Fruit fly (Drosophila melanogaster) whole organism, embryonic: ENCODE data around the gene aru.
A peak's percentile ranks its signal among the peaks of the same experiment; 100 is the strongest.

Source experiments
- Ada2b ChIP-seq: fragments of 200-800 bp; sonication (Bioruptor generic); IDR thresholded peaks from 2 replicates; pipeline ENCODE4 v1.3.6; 2022; ENCODE audit warnings: missing biosample characterization, missing genetic modification characterization
- Awh ChIP-seq: fragments of 200-800 bp; sonication (Bioruptor generic); IDR thresholded peaks from 2 replicates; pipeline ENCODE4, ENCODE4 v1.3.6; 2022; ENCODE audit warnings: missing biosample characterization, missing genetic modification characterization
- B-H1 ChIP-seq: fragments of 200-800 bp; sonication (Bioruptor generic); IDR thresholded peaks from 3 replicates; pipeline ENCODE4 v1.3.6; 2022; ENCODE audit warnings: missing biosample characterization, missing genetic modification characterization
- Bgb ChIP-seq: fragments of 200-800 bp; sonication (Bioruptor generic); IDR thresholded peaks from 2 replicates; pipeline ENCODE4 v1.3.6; 2022; ENCODE audit warnings: missing biosample characterization, missing genetic modification characterization; ENCODE audit not compliant: partially characterized antibody
- CG10366 ChIP-seq: fragments of 200-800 bp; sonication (Bioruptor generic); IDR thresholded peaks from 2 replicates; pipeline ENCODE4 v1.3.6; 2022; ENCODE audit warnings: missing biosample characterization, missing genetic modification characterization
- CG10565 ChIP-seq: fragments of 200-800 bp; sonication (Bioruptor generic); optimal IDR thresholded peaks from 3 replicates; lab custom pipeline; 2016; ENCODE audit warnings: missing biosample characterization, mild to moderate bottlenecking, missing genetic modification characterization
- CG10979 ChIP-seq: fragments of 200-800 bp; sonication (Bioruptor generic); optimal IDR thresholded peaks from 2 replicates; lab custom pipeline; 2018; ENCODE audit warnings: missing biosample characterization, mild to moderate bottlenecking, missing genetic modification characterization, moderate library complexity
- CG12071 ChIP-seq: fragments of 200-800 bp; sonication (Bioruptor generic); optimal IDR thresholded peaks from 3 replicates; lab custom pipeline; 2018; ENCODE audit warnings: missing biosample characterization, mild to moderate bottlenecking, missing genetic modification characterization
- CG12155 ChIP-seq: fragments of 200-800 bp; sonication (Bioruptor generic); optimal IDR thresholded peaks from 3 replicates; lab custom pipeline; 2016; ENCODE audit warnings: missing biosample characterization, missing genetic modification characterization
- CG12219 ChIP-seq: fragments of 200-800 bp; sonication (Bioruptor generic); optimal IDR thresholded peaks from 3 replicates; lab custom pipeline; 2018; ENCODE audit warnings: missing biosample characterization, mild to moderate bottlenecking, missing genetic modification characterization
- CG12391 ChIP-seq: fragments of 200-800 bp; sonication (Bioruptor generic); optimal IDR thresholded peaks from 3 replicates; lab custom pipeline; 2018; ENCODE audit warnings: missing biosample characterization, mild to moderate bottlenecking, missing genetic modification characterization, moderate library complexity
- CG15514 ChIP-seq: fragments of 200-800 bp; sonication (Bioruptor generic); optimal IDR thresholded peaks from 3 replicates; lab custom pipeline; 2017; ENCODE audit warnings: missing biosample characterization, missing genetic modification characterization, mild to moderate bottlenecking, moderate library complexity, missing genetic modification reagents
- CG17328 ChIP-seq: fragments of 200-800 bp; sonication (Bioruptor generic); IDR thresholded peaks from 2 replicates; pipeline ENCODE4 v1.3.6; 2022; ENCODE audit warnings: missing biosample characterization, missing genetic modification characterization
- CG2116 ChIP-seq: fragments of 200-800 bp; sonication (Bioruptor generic); optimal IDR thresholded peaks from 3 replicates; lab custom pipeline; 2018; ENCODE audit warnings: missing biosample characterization, mild to moderate bottlenecking, missing genetic modification characterization
- CG2678 ChIP-seq: fragments of 200-800 bp; sonication (Bioruptor generic); optimal IDR thresholded peaks from 3 replicates; lab custom pipeline; 2019; ENCODE audit warnings: missing biosample characterization, mild to moderate bottlenecking, missing genetic modification characterization, moderate library complexity
- CG30431 ChIP-seq: fragments of 200-800 bp; sonication (Bioruptor generic); optimal IDR thresholded peaks from 2 replicates; lab custom pipeline; 2017; ENCODE audit warnings: missing biosample characterization, missing genetic modification characterization
- CG31224 ChIP-seq: fragments of 200-800 bp; sonication (Bioruptor generic); IDR thresholded peaks from 2 replicates; pipeline ENCODE4 v1.3.6; 2022; ENCODE audit warnings: missing biosample characterization, missing genetic modification characterization
- CG3281 ChIP-seq: fragments of 200-800 bp; sonication (Bioruptor generic); optimal IDR thresholded peaks from 3 replicates; lab custom pipeline; 2017; ENCODE audit warnings: missing biosample characterization, mild to moderate bottlenecking, missing genetic modification characterization
- CG4282 ChIP-seq: fragments of 200-800 bp; sonication (Bioruptor generic); optimal IDR thresholded peaks from 2 replicates; lab custom pipeline; 2016; ENCODE audit warnings: missing biosample characterization, missing genetic modification characterization
- CG6791 ChIP-seq: fragments of 200-800 bp; sonication (Bioruptor generic); IDR thresholded peaks from 3 replicates; pipeline ENCODE4 v1.3.6; 2022; ENCODE audit warnings: missing biosample characterization, missing genetic modification characterization; ENCODE audit not compliant: partially characterized antibody
- CG7839 ChIP-seq: fragments of 200-800 bp; sonication (Bioruptor generic); optimal IDR thresholded peaks from 3 replicates; lab custom pipeline; 2018; ENCODE audit warnings: missing biosample characterization, mild to moderate bottlenecking, missing genetic modification characterization, moderate library complexity
- CG8359 ChIP-seq: fragments of 200-800 bp; sonication (Bioruptor generic); optimal IDR thresholded peaks from 2 replicates; lab custom pipeline; 2017; ENCODE audit warnings: missing biosample characterization, mild to moderate bottlenecking, missing genetic modification characterization, borderline replicate concordance
- CG9797 ChIP-seq: fragments of 200-800 bp; sonication (Bioruptor generic); optimal IDR thresholded peaks from 3 replicates; lab custom pipeline; 2018; ENCODE audit warnings: missing biosample characterization, mild to moderate bottlenecking, missing genetic modification characterization
- Camta ChIP-seq: fragments of 200-800 bp; sonication (Bioruptor generic); optimal IDR thresholded peaks from 2 replicates; lab custom pipeline; 2016; ENCODE audit warnings: missing biosample characterization, missing genetic modification characterization
- CoRest ChIP-seq: fragments of 200-800 bp; sonication (Bioruptor generic); optimal IDR thresholded peaks from 3 replicates; lab custom pipeline; 2018; ENCODE audit warnings: missing biosample characterization, mild to moderate bottlenecking, missing genetic modification characterization, moderate library complexity
- D19A ChIP-seq: fragments of 200-800 bp; optimal IDR thresholded peaks from 3 replicates; lab custom pipeline; 2019; ENCODE audit warnings: missing biosample characterization, mild to moderate bottlenecking, missing genetic modification characterization, moderate library complexity
- Dip2 ChIP-seq: fragments of 200-800 bp; sonication (Bioruptor generic); IDR thresholded peaks from 2 replicates; pipeline ENCODE4 v1.3.6; 2022; ENCODE audit warnings: missing biosample characterization, missing genetic modification characterization
- Ets65A ChIP-seq: fragments of 200-800 bp; sonication (Bioruptor generic); peaks from one replicate; lab custom pipeline; 2016; ENCODE audit warnings: missing biosample characterization, missing genetic modification characterization
- Gug ChIP-seq: fragments of 200-800 bp; sonication (Bioruptor generic); IDR thresholded peaks from 4 replicates; pipeline ENCODE4 v1.3.6; 2022; ENCODE audit warnings: missing biosample characterization, missing genetic modification characterization
- Oli ChIP-seq: fragments of 200-800 bp; sonication (Bioruptor generic); optimal IDR thresholded peaks from 2 replicates; lab custom pipeline; 2018; ENCODE audit warnings: missing biosample characterization, mild to moderate bottlenecking, missing genetic modification characterization, moderate library complexity
- Optix ChIP-seq: fragments of 200-800 bp; sonication (Bioruptor generic); IDR thresholded peaks from 3 replicates; pipeline ENCODE4 v1.3.6; 2022; ENCODE audit warnings: missing biosample characterization, missing genetic modification characterization
- PHDP ChIP-seq: fragments of 200-800 bp; sonication (Bioruptor generic); optimal IDR thresholded peaks from 3 replicates; lab custom pipeline; 2018; ENCODE audit warnings: missing biosample characterization, mild to moderate bottlenecking, missing genetic modification characterization, moderate library complexity
- Side ChIP-seq: fragments of 200-800 bp; sonication (Bioruptor generic); optimal IDR thresholded peaks from 2 replicates; lab custom pipeline; 2016; ENCODE audit warnings: missing biosample characterization, missing genetic modification characterization
- Sox102F ChIP-seq: fragments of 200-800 bp; sonication (Bioruptor generic); optimal IDR thresholded peaks from 2 replicates; lab custom pipeline; 2018; ENCODE audit warnings: missing biosample characterization, mild to moderate bottlenecking, missing genetic modification characterization, moderate library complexity
- bsh ChIP-seq, 2 experiments: fragments of 200-800 bp; sonication (Bioruptor generic); optimal IDR thresholded peaks; 2 replicates each; lab custom pipeline; 2017 to 2018; ENCODE audit warnings: mild to moderate bottlenecking in 2 of 2, missing biosample characterization in 2 of 2, missing genetic modification characterization in 2 of 2, moderate library complexity in 1 of 2
- chif ChIP-seq, 2 experiments: fragments of 200-800 bp; sonication (Bioruptor generic); optimal IDR thresholded peaks; 3 replicates each; lab custom pipeline; 2016; ENCODE audit warnings: missing biosample characterization in 2 of 2, missing genetic modification characterization in 2 of 2
- crc ChIP-seq: fragments of 200-800 bp; sonication (Bioruptor generic); optimal IDR thresholded peaks from 2 replicates; lab custom pipeline; 2016; ENCODE audit warnings: missing biosample characterization, missing genetic modification characterization
- da ChIP-seq: fragments of 200-800 bp; sonication (Bioruptor generic); optimal IDR thresholded peaks from 2 replicates; lab custom pipeline; 2016; ENCODE audit warnings: missing biosample characterization, missing genetic modification characterization
- dm ChIP-seq: fragments of 200-800 bp; sonication (Bioruptor generic); optimal IDR thresholded peaks from 3 replicates; lab custom pipeline; 2016; ENCODE audit warnings: missing biosample characterization, missing genetic modification characterization
- dmrt99B ChIP-seq: fragments of 200-800 bp; sonication (Bioruptor generic); optimal IDR thresholded peaks from 2 replicates; lab custom pipeline; 2018; ENCODE audit warnings: missing biosample characterization, mild to moderate bottlenecking, missing genetic modification characterization, moderate library complexity
- fd96Cb ChIP-seq: fragments of 200-800 bp; sonication (Bioruptor generic); optimal IDR thresholded peaks from 2 replicates; lab custom pipeline; 2018; ENCODE audit warnings: missing biosample characterization, mild to moderate bottlenecking, missing genetic modification characterization, moderate library complexity
- fru ChIP-seq: fragments of >200 bp; optimal IDR thresholded peaks from 2 replicates; lab custom pipeline; 2017
- gro ChIP-seq: fragments of 200-800 bp; sonication (Bioruptor generic); optimal IDR thresholded peaks from 2 replicates; lab custom pipeline; 2016; ENCODE audit warnings: missing biosample characterization, missing genetic modification characterization
- kah ChIP-seq: fragments of 200-800 bp; sonication (Bioruptor generic); optimal IDR thresholded peaks from 2 replicates; lab custom pipeline; 2018; ENCODE audit warnings: missing biosample characterization, mild to moderate bottlenecking, missing genetic modification characterization
- lab ChIP-seq: fragments of 200-800 bp; sonication (Bioruptor generic); optimal IDR thresholded peaks from 3 replicates; lab custom pipeline; 2017; ENCODE audit warnings: missing biosample characterization, missing genetic modification characterization, mild to moderate bottlenecking, moderate library complexity, missing genetic modification reagents
- lilli ChIP-seq: fragments of 200-800 bp; sonication (Bioruptor generic); optimal IDR thresholded peaks from 3 replicates; lab custom pipeline; 2016; ENCODE audit warnings: missing biosample characterization, missing genetic modification characterization
- lola ChIP-seq, 3 experiments: fragments of >200 bp in 2 of 3; fragments of 200-800 bp in 1 of 3; sonication (Bioruptor generic) in 1 of 3; optimal IDR thresholded peaks; 2 replicates each; lab custom pipeline; 2017 to 2019; ENCODE audit warnings: missing biosample characterization in 3 of 3, missing genetic modification characterization in 3 of 3, mild to moderate bottlenecking in 1 of 3, moderate library complexity in 1 of 3
- mam ChIP-seq: fragments of 200-800 bp; sonication (Bioruptor generic); optimal IDR thresholded peaks from 3 replicates; lab custom pipeline; 2016; ENCODE audit warnings: missing biosample characterization, missing genetic modification characterization
- peb ChIP-seq: fragments of 200-800 bp; sonication (Bioruptor generic); IDR thresholded peaks from 2 replicates; pipeline ENCODE4 v1.3.6; 2022; ENCODE audit warnings: missing biosample characterization, missing genetic modification characterization
- tio ChIP-seq: fragments of 200-800 bp; sonication (Bioruptor generic); optimal IDR thresholded peaks from 2 replicates; lab custom pipeline; 2017; ENCODE audit warnings: missing biosample characterization, missing genetic modification characterization, inconsistent platforms
- unpg ChIP-seq: fragments of 200-800 bp; sonication (Bioruptor generic); optimal IDR thresholded peaks from 3 replicates; lab custom pipeline; 2018; ENCODE audit warnings: missing biosample characterization, mild to moderate bottlenecking, missing genetic modification characterization, moderate library complexity

aru gene

dm6 chr2L:886743-887142, 18.6 kb upstream of the aru start (continued):
- TF ChIP-seq lab (GFP tag; lab: Kevin White, UChicago) (peak; percentile 59), Oli (tag; lab: Kevin White, UChicago) (peak; percentile 20), CG6791 (GFP tag; lab: Robert Waterston, UW) (no peak), CG12391 (peak; percentile 14), peb (GFP tag; lab: Robert Waterston, UW) (no peak), CG12071 (GFP tag; lab: Kevin White, UChicago) (peak; percentile 11), CG4282 (GFP tag; lab: Kevin White, UChicago) (no peak), CG7839 (tag; lab: Kevin White, UChicago) (peak; percentile 49), CG8359 (GFP tag; lab: Kevin White, UChicago) (no peak), B-H1 (no peak), CG30431 (no peak), fd96Cb (tag; lab: Kevin White, UChicago) (peak; percentile 16), Awh (GFP tag; lab: Robert Waterston, UW) (no peak), dm (GFP tag; lab: Kevin White, UChicago) (no peak), CG9797 (no peak), CoRest (no peak), Dip2 (GFP tag; lab: Robert Waterston, UW) (no peak), CG2678 (peak; percentile 54), unpg (GFP tag; lab: Kevin White, UChicago) (no peak), PHDP (peak; percentile 10), CG15514 (GFP tag; lab: Kevin White, UChicago) (peak; percentile 18), CG17328 (no peak), lilli (GFP tag; lab: Kevin White, UChicago) (peak; percentile 17), Optix (GFP tag; lab: Robert Waterston, UW) (no peak), CG10366 (GFP tag; lab: Robert Waterston, UW) (no peak), CG3281 (GFP tag; lab: Kevin White, UChicago) (peak; percentile 19), bsh (GFP tag; optimal IDR thresholded peaks at IDR 0.05; lab: Kevin White, UChicago) (peak in 1 of 2 experiments; percentile 17), crc (GFP tag; lab: Kevin White, UChicago) (no peak), D19A (tag; lab: Kevin White, UChicago) (no peak), CG10979 (tag; lab: Kevin White, UChicago) (no peak), CG12155 (GFP tag; lab: Kevin White, UChicago) (no peak), mam (GFP tag; lab: Kevin White, UChicago) (peak; percentile 34), CG2116 (GFP tag; lab: Kevin White, UChicago) (no peak), Ets65A (GFP tag; lab: Kevin White, UChicago) (peak; percentile 71), Bgb (no peak), gro (GFP tag; lab: Kevin White, UChicago) (no peak), chif (GFP tag; optimal IDR thresholded peaks at IDR 0.05; lab: Kevin White, UChicago) (no peak), lola (GFP tag; optimal IDR thresholded peaks at IDR 0.05; lab: Kevin White, UChicago) (no peak), Side (GFP tag; lab: Kevin White, UChicago) (no peak), Sox102F (peak; percentile 42), Camta (GFP tag; lab: Kevin White, UChicago) (no peak), CG31224 (GFP tag; lab: Robert Waterston, UW) (no peak), kah (GFP tag; lab: Kevin White, UChicago) (no peak), CG10565 (GFP tag; lab: Kevin White, UChicago) (no peak), tio (GFP tag; lab: Kevin White, UChicago) (no peak), CG12219 (GFP tag; lab: Kevin White, UChicago) (no peak), Gug (GFP tag; lab: Robert Waterston, UW) (no peak), fru (lab: Kevin White, UChicago) (no peak), Ada2b (0 out of 2 replicates have a peak, but pooled peaks have one; percentile 6), da (GFP tag; lab: Kevin White, UChicago) (no peak), dmrt99B (peak; percentile 54)
